Worm (Caenorhabditis elegans) whole organism, L3 larva: ENCODE measurements around the gene tag-280.

Experiments used
- R02D3.7 ChIP-seq: fragments of 150-350 bp; optimal IDR thresholded peaks from 2 replicates; lab custom pipeline; 2014; ENCODE audit warnings: missing biosample characterization, missing genetic modification characterization
- aly-2 ChIP-seq: fragments of 150-350 bp; optimal IDR thresholded peaks from 2 replicates; lab custom pipeline; 2014; ENCODE audit warnings: missing biosample characterization, missing genetic modification characterization
- ama-1 ChIP-seq: fragments of 150-350 bp; optimal IDR thresholded peaks from 2 replicates; lab custom pipeline; 2018
- ceh-16 ChIP-seq: sonication (generic microtip); optimal IDR thresholded peaks from 2 replicates; lab custom pipeline; 2017; ENCODE audit warnings: missing biosample characterization, missing genetic modification characterization
- ceh-28 ChIP-seq: fragments of 150-350 bp; optimal IDR thresholded peaks from 2 replicates; lab custom pipeline; 2014; ENCODE audit warnings: missing biosample characterization, missing genetic modification reagents, missing genetic modification characterization
- ceh-82 ChIP-seq: fragments of 150-350 bp; optimal IDR thresholded peaks from 2 replicates; lab custom pipeline; 2014; ENCODE audit warnings: missing biosample characterization, missing genetic modification characterization
- ceh-9 ChIP-seq: sonication (generic microtip); optimal IDR thresholded peaks from 2 replicates; lab custom pipeline; 2018; ENCODE audit warnings: missing biosample characterization, missing genetic modification characterization
- daf-12 ChIP-seq: fragments of 150-350 bp; optimal IDR thresholded peaks from 2 replicates; lab custom pipeline; 2014; ENCODE audit warnings: missing biosample characterization, missing genetic modification reagents, missing genetic modification characterization
- egl-27 ChIP-seq: sonication (generic microtip); optimal IDR thresholded peaks from 4 replicates; lab custom pipeline; 2017; ENCODE audit warnings: missing biosample characterization, missing genetic modification reagents, missing genetic modification characterization
- elt-1 ChIP-seq: fragments of 150-350 bp; optimal IDR thresholded peaks from 2 replicates; lab custom pipeline; 2014; ENCODE audit warnings: missing biosample characterization, missing genetic modification characterization
- elt-2 ChIP-seq: sonication (generic microtip); optimal IDR thresholded peaks from 2 replicates; lab custom pipeline; 2016; ENCODE audit warnings: missing genetic modification reagents, mild to moderate bottlenecking, missing genetic modification characterization, missing compliant biosample characterization
- elt-3 ChIP-seq, 3 experiments: fragments of 150-350 bp in 1 of 3; sonication (generic microtip) in 2 of 3; optimal IDR thresholded peaks; 2 replicates in 2 of 3; 4 replicates in 1 of 3; lab custom pipeline; 2014 to 2017; ENCODE audit warnings: missing biosample characterization in 3 of 3, missing genetic modification characterization in 3 of 3
- eor-1 ChIP-seq, 2 experiments: fragments of 150-350 bp; optimal IDR thresholded peaks; 2 replicates each; lab custom pipeline; 2014 to 2018; ENCODE audit warnings: missing biosample characterization in 2 of 2, missing genetic modification characterization in 2 of 2
- fkh-2 ChIP-seq: fragments of 150-350 bp; optimal IDR thresholded peaks from 2 replicates; lab custom pipeline; 2014; ENCODE audit warnings: missing biosample characterization, missing genetic modification reagents, missing genetic modification characterization
- fos-1 ChIP-seq: fragments of 150-350 bp; optimal IDR thresholded peaks from 2 replicates; lab custom pipeline; 2014; ENCODE audit warnings: missing biosample characterization, missing genetic modification characterization
- hmg-11 ChIP-seq: sonication (generic microtip); optimal IDR thresholded peaks from 2 replicates; lab custom pipeline; 2016; ENCODE audit warnings: missing genetic modification characterization, missing compliant biosample characterization
- jun-1 ChIP-seq: fragments of 150-350 bp; optimal IDR thresholded peaks from 2 replicates; lab custom pipeline; 2014; ENCODE audit warnings: missing biosample characterization, missing genetic modification reagents, missing genetic modification characterization
- lin-15B ChIP-seq: fragments of 150-350 bp; optimal IDR thresholded peaks from 2 replicates; lab custom pipeline; 2014; ENCODE audit warnings: missing biosample characterization, missing genetic modification characterization
- lin-39 ChIP-seq: fragments of 150-350 bp; optimal IDR thresholded peaks from 2 replicates; lab custom pipeline; 2018; ENCODE audit warnings: missing biosample characterization, missing genetic modification reagents, missing genetic modification characterization
- lsy-12 ChIP-seq: sonication (generic microtip); optimal IDR thresholded peaks from 2 replicates; lab custom pipeline; 2016; ENCODE audit warnings: mild to moderate bottlenecking, missing genetic modification characterization, missing compliant biosample characterization
- mml-1 ChIP-seq: fragments of 150-350 bp; sonication (generic microtip); optimal IDR thresholded peaks from 3 replicates; lab custom pipeline; 2014; ENCODE audit warnings: missing biosample characterization, missing genetic modification characterization
- nfya-1 ChIP-seq: sonication (generic microtip); optimal IDR thresholded peaks from 2 replicates; lab custom pipeline; 2017; ENCODE audit warnings: missing genetic modification characterization, mild to moderate bottlenecking, missing compliant biosample characterization, antibody characterized with exemption, moderate library complexity; ENCODE audit not compliant: insufficient read depth
- nhr-11 ChIP-seq: fragments of 150-350 bp; optimal IDR thresholded peaks from 2 replicates; lab custom pipeline; 2014; ENCODE audit warnings: missing biosample characterization, missing genetic modification characterization
- nhr-12 ChIP-seq: fragments of 150-350 bp; optimal IDR thresholded peaks from 2 replicates; lab custom pipeline; 2014; ENCODE audit warnings: missing biosample characterization, missing genetic modification characterization
- nhr-23 ChIP-seq: fragments of 150-350 bp; optimal IDR thresholded peaks from 2 replicates; lab custom pipeline; 2014; ENCODE audit warnings: missing biosample characterization, missing genetic modification reagents, missing genetic modification characterization
- nhr-25 ChIP-seq: sonication (generic microtip); optimal IDR thresholded peaks from 2 replicates; lab custom pipeline; 2017; ENCODE audit warnings: missing biosample characterization, missing genetic modification characterization
- nhr-28 ChIP-seq: fragments of 150-350 bp; optimal IDR thresholded peaks from 2 replicates; lab custom pipeline; 2014; ENCODE audit warnings: missing biosample characterization, missing genetic modification characterization
- nhr-43 ChIP-seq: sonication (generic microtip); optimal IDR thresholded peaks from 2 replicates; lab custom pipeline; 2016; ENCODE audit warnings: mild to moderate bottlenecking, missing genetic modification characterization, missing compliant biosample characterization; ENCODE audit not compliant: poor library complexity, severe bottlenecking
- nhr-67 ChIP-seq: fragments of 150-350 bp; optimal IDR thresholded peaks from 2 replicates; lab custom pipeline; 2014; ENCODE audit warnings: missing biosample characterization, missing genetic modification characterization
- nhr-76 ChIP-seq: fragments of 150-350 bp; sonication (generic microtip); optimal IDR thresholded peaks from 5 replicates; lab custom pipeline; 2014; ENCODE audit warnings: missing biosample characterization, missing genetic modification characterization
- nhr-77 ChIP-seq: fragments of 150-350 bp; optimal IDR thresholded peaks from 2 replicates; lab custom pipeline; 2014; ENCODE audit warnings: missing biosample characterization, missing genetic modification characterization
- pha-4 ChIP-seq: fragments of 150-350 bp; optimal IDR thresholded peaks from 2 replicates; lab custom pipeline; 2014; ENCODE audit warnings: missing biosample characterization, missing genetic modification reagents, missing genetic modification characterization
- pqm-1 ChIP-seq: fragments of 150-350 bp; optimal IDR thresholded peaks from 2 replicates; lab custom pipeline; 2017; ENCODE audit warnings: missing biosample characterization, missing genetic modification characterization, inconsistent platforms
- skn-1 ChIP-seq: fragments of 150-350 bp; optimal IDR thresholded peaks from 2 replicates; lab custom pipeline; 2014; ENCODE audit warnings: missing biosample characterization, missing genetic modification characterization
- snpc-4 ChIP-seq: fragments of 150-350 bp; optimal IDR thresholded peaks from 2 replicates; lab custom pipeline; 2014; ENCODE audit warnings: missing biosample characterization, missing genetic modification characterization
- tbx-2 ChIP-seq: sonication (generic microtip); optimal IDR thresholded peaks from 2 replicates; lab custom pipeline; 2016; ENCODE audit warnings: mild to moderate bottlenecking, missing genetic modification characterization, missing compliant biosample characterization
- unc-39 ChIP-seq: sonication (generic microtip); optimal IDR thresholded peaks from 4 replicates; lab custom pipeline; 2017; ENCODE audit warnings: missing biosample characterization, missing genetic modification characterization
- unc-62 ChIP-seq: fragments of 150-350 bp; sonication (generic microtip); optimal IDR thresholded peaks from 4 replicates; lab custom pipeline; 2014; ENCODE audit warnings: missing biosample characterization, missing genetic modification reagents, missing genetic modification characterization
- zag-1 ChIP-seq: fragments of 150-350 bp; optimal IDR thresholded peaks from 2 replicates; lab custom pipeline; 2014; ENCODE audit warnings: missing biosample characterization, missing genetic modification characterization
- ztf-11 ChIP-seq: fragments of 150-350 bp; optimal IDR thresholded peaks from 2 replicates; lab custom pipeline; 2014; ENCODE audit warnings: missing biosample characterization, missing genetic modification characterization

The tag-280 gene

DNA sequence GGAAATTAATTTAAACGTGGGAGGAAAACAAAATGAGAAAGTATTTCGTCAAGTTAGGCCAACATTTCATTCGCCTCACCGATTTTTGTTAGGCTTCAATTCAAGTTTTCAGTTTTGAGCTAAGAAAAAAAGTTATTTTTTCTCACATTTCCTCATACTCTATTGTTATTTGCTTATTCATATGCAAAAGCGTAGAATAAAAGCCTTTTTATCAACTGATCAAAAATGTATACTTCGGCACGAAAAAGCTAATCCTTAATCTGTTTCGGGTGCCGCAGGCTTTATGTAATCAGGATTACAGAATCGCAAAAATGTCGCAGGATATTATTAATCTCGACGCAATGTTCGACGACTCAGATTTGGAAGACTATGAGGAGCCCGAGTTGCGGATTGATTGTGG, 29.5 kb downstream of the tag-280 start, which contains the start of gene T21B4.15:
Gene T21B4.15, plus strand, starts transcription at position 301 of the 400 bp plus-strand sequence.
- TF ChIP-seq nhr-28 (tag; lab: Kevin White, UChicago) (no peak), egl-27 (tag; lab: Kevin White, UChicago) (no peak), daf-12 (tag; lab: Kevin White, UChicago) (no peak), fos-1 (tag; lab: Kevin White, UChicago) (no peak), lin-15B (tag; lab: Kevin White, UChicago) (no peak), fkh-2 (tag; lab: Kevin White, UChicago) (no peak), nhr-25 (tag; lab: Kevin White, UChicago) (no peak), nhr-11 (no peak), ceh-16 (tag; lab: Kevin White, UChicago) (no peak), snpc-4 (tag; lab: Kevin White, UChicago) (no peak), nhr-12 (tag; lab: Kevin White, UChicago) (no peak), pha-4 (tag; lab: Kevin White, UChicago) (no peak), R02D3.7 (no peak), hmg-11 (tag; lab: Kevin White, UChicago) (no peak), zag-1 (tag; lab: Kevin White, UChicago) (no peak)

DNA sequence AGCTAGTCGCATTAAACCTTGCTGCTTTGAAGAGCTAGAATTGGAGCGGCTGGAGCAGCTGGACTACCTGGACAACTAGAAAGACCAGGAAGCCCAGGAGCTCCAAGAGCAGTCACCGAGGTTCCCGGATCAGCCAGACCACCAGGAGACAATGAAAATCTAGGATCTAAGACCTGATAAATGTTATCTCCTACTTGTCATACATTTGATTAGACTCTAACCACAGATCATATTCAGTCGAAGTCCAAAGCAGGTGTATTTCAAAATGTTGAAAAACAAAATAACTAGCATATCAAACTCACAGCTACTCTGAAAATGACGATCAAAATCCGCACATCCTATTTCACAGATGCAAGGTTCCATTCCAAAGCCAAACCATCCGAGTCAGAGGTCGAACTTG, 31.5 kb downstream of the tag-280 start, which contains the start of gene srz-6:
Gene srz-6, plus strand, starts transcription at position 301 of the 400 bp plus-strand sequence.
- TF ChIP-seq fkh-2 (tag; lab: Kevin White, UChicago), result no peak
- TF ChIP-seq snpc-4 (tag; lab: Kevin White, UChicago), result no peak
- no peak for TF ChIP-seq lsy-12 (tag; lab: Kevin White, UChicago)
- no peak for TF ChIP-seq ztf-11
- TF ChIP-seq unc-62 (GFP tag; lab: Kevin White, UChicago), result no peak
- no peak for TF ChIP-seq ceh-28 (tag; lab: Kevin White, UChicago)
- TF ChIP-seq skn-1, result no peak
- no peak for TF ChIP-seq lin-15B (tag; lab: Kevin White, UChicago)
- no peak for TF ChIP-seq nhr-11
- no peak for TF ChIP-seq elt-2
- no peak for TF ChIP-seq eor-1 (tag; optimal IDR thresholded peaks at IDR 0.05; lab: Kevin White, UChicago)
- no peak for TF ChIP-seq tbx-2 (tag; lab: Kevin White, UChicago)

DNA sequence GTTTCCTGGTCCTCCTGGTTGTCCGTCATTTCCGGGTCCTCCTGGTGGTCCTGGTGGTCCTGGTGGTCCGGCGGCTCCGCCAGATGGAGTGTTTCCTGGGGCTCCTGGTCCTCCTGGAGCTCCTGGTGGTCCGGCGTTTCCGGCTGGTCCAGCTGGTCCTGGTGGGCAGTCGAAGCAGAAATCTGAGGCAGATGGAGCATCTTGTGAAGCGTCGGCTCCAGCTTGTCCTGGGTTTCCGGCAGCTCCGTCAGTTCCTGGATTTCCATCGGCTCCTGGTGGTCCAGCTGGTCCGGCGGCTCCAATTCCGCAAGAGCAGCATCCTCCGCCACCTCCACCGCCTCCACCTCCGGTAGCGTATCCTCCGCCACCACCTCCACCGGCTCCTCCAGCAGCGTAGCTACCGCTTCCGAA, 33.6 kb downstream of the tag-280 start:
- no peak for TF ChIP-seq ceh-28 (tag; lab: Kevin White, UChicago)
- no peak for TF ChIP-seq ztf-11
- no peak for TF ChIP-seq lin-39
- TF ChIP-seq ceh-82, result no peak
- TF ChIP-seq hmg-11 (tag; lab: Kevin White, UChicago), result no peak
- TF ChIP-seq, all 47 proteins: peak for 0

- TF ChIP-seq ceh-9 (tag; lab: Kevin White, UChicago), result no peak
- TF ChIP-seq nhr-76 (tag; lab: Kevin White, UChicago), result no peak
- TF ChIP-seq R02D3.7, result peak; percentile 8
- peak; percentile 30 for TF ChIP-seq nhr-23 (tag; lab: Kevin White, UChicago)
- peak; percentile 47 for TF ChIP-seq elt-2
- TF ChIP-seq lin-15B (tag; lab: Kevin White, UChicago), result peak; percentile 35
- no peak for TF ChIP-seq fkh-2 (tag; lab: Kevin White, UChicago)
- no peak for TF ChIP-seq nhr-67 (tag; lab: Kevin White, UChicago)
- peak; percentile 63 for TF ChIP-seq skn-1
- no peak for TF ChIP-seq ama-1 (lab: Kevin White, UChicago)
- TF ChIP-seq hmg-11 (tag; lab: Kevin White, UChicago), result peak; percentile 89
- TF ChIP-seq lsy-12 (tag; lab: Kevin White, UChicago), result peak; percentile 31
- TF ChIP-seq tbx-2 (tag; lab: Kevin White, UChicago), result peak; percentile 15
- TF ChIP-seq zag-1 (tag; lab: Kevin White, UChicago), result no peak
- TF ChIP-seq ceh-82, result peak; percentile 32
- no peak for TF ChIP-seq fos-1 (tag; lab: Kevin White, UChicago)
- TF ChIP-seq nhr-25 (tag; lab: Kevin White, UChicago), result peak; percentile 31
- TF ChIP-seq jun-1 (tag; lab: Kevin White, UChicago), result peak; percentile 61
- TF ChIP-seq egl-27 (tag; lab: Kevin White, UChicago), result peak; percentile 41
- TF ChIP-seq elt-3 (tag; optimal IDR thresholded peaks at IDR 0.05; lab: Kevin White, UChicago), result no peak
- peak; percentile 66 for TF ChIP-seq nfya-1 (tag; lab: Kevin White, UChicago)
- TF ChIP-seq pqm-1, result peak; percentile 13
- TF ChIP-seq nhr-43 (tag; lab: Kevin White, UChicago), result peak; percentile 80
- no peak for TF ChIP-seq unc-39 (tag; lab: Kevin White, UChicago)
- TF ChIP-seq ceh-28 (tag; lab: Kevin White, UChicago), result no peak
- no peak for TF ChIP-seq elt-1
- TF ChIP-seq mml-1, result no peak
- peak; percentile 93 for TF ChIP-seq snpc-4 (tag; lab: Kevin White, UChicago)
- peak; percentile 19 for TF ChIP-seq lin-39
- TF ChIP-seq aly-2 (tag; lab: Kevin White, UChicago), result no peak
- no peak for TF ChIP-seq nhr-77 (tag; lab: Kevin White, UChicago)
Observed at ce11 chrII:12494556-12495131, 34.2 kb downstream of the tag-280 start, which contains the start of gene col-85. Gene col-85 (minus strand): TSS chrII:12495095.
